Worm (Caenorhabditis elegans): ENCODE results near the gene F13B12.4.

The F13B12.4 gene

ce11 chrIV:10413828-10414227 is 35.9 kb downstream of the F13B12.4 start, which contains the start of gene R10H10.7:
R10H10.7 (minus strand) TSS chrIV:10413928.
- no peak for TF ChIP-seq F37D6.2 (tag; optimal IDR thresholded peaks at IDR 0.05)
- peak; percentile 26 for TF ChIP-seq aha-1 (tag)

- TF ChIP-seq vab-7 (GFP tag; IDR thresholded peaks at IDR 0.05), result no peak
- no peak for TF ChIP-seq ces-1 (GFP tag; optimal IDR thresholded peaks at IDR 0.05)
- TF ChIP-seq F44E2.7 (GFP tag; IDR thresholded peaks at IDR 0.05), result no peak
- no peak for TF ChIP-seq lir-3 (tag; optimal IDR thresholded peaks at IDR 0.05)
- no peak for TF ChIP-seq mes-2 (tag; optimal IDR thresholded peaks at IDR 0.05; ENCODE audit: poor library complexity, severe bottlenecking)
- no peak for TF ChIP-seq R02D3.7 (tag; optimal IDR thresholded peaks at IDR 0.05)
- TF ChIP-seq nhr-10 (tag; optimal IDR thresholded peaks at IDR 0.05), result no peak
- no peak for TF ChIP-seq mdl-1 (tag; optimal IDR thresholded peaks at IDR 0.05)
- TF ChIP-seq snpc-4 (tag; optimal IDR thresholded peaks at IDR 0.05), result no peak
- no peak for TF ChIP-seq fkh-10 (GFP tag; optimal IDR thresholded peaks at IDR 0.05)
- no peak for TF ChIP-seq F37D6.2 (tag; optimal IDR thresholded peaks at IDR 0.05)
- TF ChIP-seq lin-15B (tag; optimal IDR thresholded peaks at IDR 0.05), result no peak
- TF ChIP-seq dmd-8 (GFP tag; IDR thresholded peaks at IDR 0.05), result no peak
- TF ChIP-seq snpc-1.2 (GFP tag; IDR thresholded peaks at IDR 0.05), result no peak
- TF ChIP-seq ztf-7 (tag; optimal IDR thresholded peaks at IDR 0.05), result no peak
- no peak for TF ChIP-seq dpl-1 (GFP tag; optimal IDR thresholded peaks at IDR 0.05)
- TF ChIP-seq F26F4.8 (GFP tag; conservative IDR thresholded peaks at IDR 0.05), result no peak
- no peak for TF ChIP-seq nhr-48 (tag; optimal IDR thresholded peaks at IDR 0.05)
- TF ChIP-seq sdz-12 (GFP tag; optimal IDR thresholded peaks at IDR 0.05), result no peak
- no peak for TF ChIP-seq madf-9 (GFP tag; conservative IDR thresholded peaks at IDR 0.05)
Measured at ce11 chrIV:10409377-10409776, 40.3 kb downstream of the F13B12.4 start, which contains the start of gene rfk-1. rfk-1 (minus strand) TSS chrIV:10409477.

- peak; percentile 97 for TF ChIP-seq aha-1 (tag)
- peak; percentile 72 for TF ChIP-seq hmg-1.1 (GFP tag; IDR thresholded peaks at IDR 0.05)
- peak; percentile 88 for TF ChIP-seq rbr-2 (tag; optimal IDR thresholded peaks at IDR 0.05)
- TF ChIP-seq F10B5.3 (tag; optimal IDR thresholded peaks at IDR 0.05), result no peak
- TF ChIP-seq hlh-30 (tag; optimal IDR thresholded peaks at IDR 0.05; ENCODE audit: insufficient read depth), result peak; percentile 48
- TF ChIP-seq tag-97 (GFP tag; IDR thresholded peaks at IDR 0.05), result no peak
- TF ChIP-seq unc-62 (GFP tag; optimal IDR thresholded peaks at IDR 0.05 in 1 of 2), result peak in 1 of 2 experiments; percentile 99
- TF ChIP-seq unc-62 (tag; optimal IDR thresholded peaks at IDR 0.05), result no peak
- no peak for TF ChIP-seq nhr-10 (tag; optimal IDR thresholded peaks at IDR 0.05)
- TF ChIP-seq dmd-6 (GFP tag; IDR thresholded peaks at IDR 0.05), result peak; percentile 24; the same call in 1 of the 2 replicates
- peak in 1 of 2 experiments; percentile 53 for TF ChIP-seq hif-1 (tag; optimal IDR thresholded peaks at IDR 0.05)
- TF ChIP-seq lim-7 (GFP tag; IDR thresholded peaks at IDR 0.05), result peak; percentile 57; the same call in 1 of the 2 replicates
- TF ChIP-seq F44E2.7 (GFP tag; IDR thresholded peaks at IDR 0.05), result no peak
- TF ChIP-seq pqm-1 (tag; optimal IDR thresholded peaks at IDR 0.05), result no peak
- TF ChIP-seq gei-8 (GFP tag; optimal IDR thresholded peaks at IDR 0.05), result peak; percentile 65
- TF ChIP-seq fos-1 (tag; optimal IDR thresholded peaks at IDR 0.05), result no peak
- TF ChIP-seq lsy-2 (tag; optimal IDR thresholded peaks at IDR 0.05), result peak; percentile 40 to 47
- TF ChIP-seq T26A8.4 (GFP tag; IDR thresholded peaks at IDR 0.05), result 0 out of 2 replicates have a peak, but pooled peaks have one; percentile 61
- peak; percentile 59 for TF ChIP-seq mep-1 (tag; optimal IDR thresholded peaks at IDR 0.05)
- peak; percentile 81 for TF ChIP-seq fkh-10 (GFP tag; optimal IDR thresholded peaks at IDR 0.05)
- TF ChIP-seq zag-1 (tag; optimal IDR thresholded peaks at IDR 0.05), result no peak
- peak; percentile 64 for TF ChIP-seq F37D6.2 (tag; optimal IDR thresholded peaks at IDR 0.05)
- no peak for TF ChIP-seq R02D3.7 (tag; optimal IDR thresholded peaks at IDR 0.05)
- peak; percentile 72 for TF ChIP-seq set-16 (GFP tag; IDR thresholded peaks at IDR 0.05)
- no peak for TF ChIP-seq nhr-76 (tag; optimal IDR thresholded peaks at IDR 0.05)
- peak; percentile 33 for TF ChIP-seq nhr-48 (tag; optimal IDR thresholded peaks at IDR 0.05)
- no peak for TF ChIP-seq ZK337.2 (GFP tag; IDR thresholded peaks at IDR 0.05)
- peak; percentile 45 for TF ChIP-seq ceh-32 (tag; optimal IDR thresholded peaks at IDR 0.05; ENCODE audit: poor library complexity)
- TF ChIP-seq F49E8.2 (tag; optimal IDR thresholded peaks at IDR 0.05; ENCODE audit: borderline replicate concordance), result no peak
- peak; percentile 66 for TF ChIP-seq nhr-11 (tag; optimal IDR thresholded peaks at IDR 0.05)
- no peak for TF ChIP-seq ceh-28 (tag; optimal IDR thresholded peaks at IDR 0.05)
- TF ChIP-seq mxl-3 (GFP tag; optimal IDR thresholded peaks at IDR 0.05), result peak; percentile 25
Measured at ce11 chrIV:10403193-10404058, 46.3 kb downstream of the F13B12.4 start, which contains the start of gene gpa-7. gpa-7 (plus strand) TSS chrIV:10404008.

Data from whole organism, L4 larva.